Worm (Caenorhabditis elegans) whole organism, early embryonic: ENCODE results near the gene sdz-38.
A peak's percentile ranks its signal among the peaks of the same experiment; 100 is the strongest.

Experiments
- B0310.2 ChIP-seq: sonication (generic microtip); optimal IDR thresholded peaks from 2 replicates; lab custom pipeline; 2016; ENCODE audit warnings: mild to moderate bottlenecking, missing genetic modification characterization, missing compliant biosample characterization
- F13C5.2 ChIP-seq: sonication (generic microtip); optimal IDR thresholded peaks from 2 replicates; lab custom pipeline; 2017; ENCODE audit warnings: mild to moderate bottlenecking, missing genetic modification characterization, inconsistent platforms, missing compliant biosample characterization
- aly-1 ChIP-seq: sonication (generic microtip); optimal IDR thresholded peaks from 2 replicates; lab custom pipeline; 2016; ENCODE audit warnings: missing genetic modification characterization, missing compliant biosample characterization
- ama-1 ChIP-seq: fragments of 150-350 bp; optimal IDR thresholded peaks from 2 replicates; lab custom pipeline; 2014
- ceh-13 ChIP-seq: fragments of 200-800 bp; sonication (Bioruptor generic); optimal IDR thresholded peaks from 2 replicates; lab custom pipeline; 2018; ENCODE audit warnings: mild to moderate bottlenecking, missing genetic modification characterization, missing compliant biosample characterization
- ceh-36 ChIP-seq: sonication (generic microtip); optimal IDR thresholded peaks from 2 replicates; lab custom pipeline; 2016; ENCODE audit warnings: missing genetic modification characterization, inconsistent platforms, missing compliant biosample characterization
- ets-7 ChIP-seq: sonication (generic microtip); optimal IDR thresholded peaks from 2 replicates; lab custom pipeline; 2016; ENCODE audit warnings: missing genotype, missing genetic modification characterization, missing compliant biosample characterization
- flt-1 ChIP-seq: fragments of 200-800 bp; sonication (Bioruptor generic); IDR thresholded peaks from 2 replicates; pipeline ENCODE4 v1.3.6; 2022; ENCODE audit warnings: missing genetic modification characterization, missing compliant biosample characterization
- hmbx-1 ChIP-seq: sonication (generic microtip); optimal IDR thresholded peaks from 2 replicates; lab custom pipeline; 2016; ENCODE audit warnings: mild to moderate bottlenecking, missing genetic modification characterization, missing compliant biosample characterization
- hmg-4 ChIP-seq: fragments of 200-800 bp; sonication (Bioruptor generic); optimal IDR thresholded peaks from 2 replicates; lab custom pipeline; 2018; ENCODE audit warnings: mild to moderate bottlenecking, missing genetic modification characterization, missing compliant biosample characterization
- hnd-1 ChIP-seq: sonication (generic microtip); optimal IDR thresholded peaks from 2 replicates; lab custom pipeline; 2016; ENCODE audit warnings: missing genetic modification characterization, missing compliant biosample characterization
- pes-1 ChIP-seq: fragments of 200-800 bp; sonication (Bioruptor generic); IDR thresholded peaks from 2 replicates; pipeline ENCODE4 v1.3.6; 2022; ENCODE audit warnings: missing genetic modification reagents, missing genetic modification characterization, missing compliant biosample characterization
- scrt-1 ChIP-seq: fragments of 200-800 bp; sonication (Bioruptor generic); IDR thresholded peaks from 2 replicates; pipeline ENCODE4 v1.3.6; 2022; ENCODE audit warnings: missing genetic modification characterization, missing compliant biosample characterization
- sea-1 ChIP-seq: fragments of 200-800 bp; sonication (Bioruptor generic); conservative IDR thresholded peaks from 2 replicates; pipeline ENCODE4 v1.3.6; 2022; ENCODE audit warnings: missing genetic modification characterization, missing compliant biosample characterization
- tbx-11 ChIP-seq: fragments of 200-800 bp; sonication (Bioruptor generic); IDR thresholded peaks from 2 replicates; pipeline ENCODE4 v1.3.6; 2022; ENCODE audit warnings: missing genetic modification characterization, missing compliant biosample characterization
- tbx-37 ChIP-seq: fragments of 200-800 bp; sonication (Bioruptor generic); conservative IDR thresholded peaks from 2 replicates; pipeline ENCODE4 v1.3.6; 2022; ENCODE audit warnings: missing genetic modification reagents, missing genetic modification characterization, missing compliant biosample characterization
- tra-4 ChIP-seq: sonication (generic microtip); optimal IDR thresholded peaks from 2 replicates; lab custom pipeline; 2017; ENCODE audit warnings: missing genetic modification characterization, missing compliant biosample characterization

The sdz-38 gene

ce11 chrII:9970438-9971092, 11.1 kb downstream of the sdz-38 start, which contains the start of gene R53.5:
TSS of gene R53.5 (minus strand) at chrII:9970488.
- TF ChIP-seq tra-4 (tag; lab: Kevin White, UChicago) (no peak), B0310.2 (tag; lab: Kevin White, UChicago) (no peak), pes-1 (GFP tag; lab: Robert Waterston, UW) (no peak), tbx-11 (no peak), flt-1 (GFP tag; lab: Robert Waterston, UW) (no peak), scrt-1 (GFP tag; lab: Robert Waterston, UW) (no peak), hnd-1 (tag; lab: Kevin White, UChicago) (no peak), F13C5.2 (tag; lab: Kevin White, UChicago) (no peak), sea-1 (GFP tag; lab: Robert Waterston, UW) (no peak), ceh-13 (GFP tag; lab: Kevin White, UChicago) (no peak), ets-7 (tag; lab: Kevin White, UChicago) (no peak)

DNA sequence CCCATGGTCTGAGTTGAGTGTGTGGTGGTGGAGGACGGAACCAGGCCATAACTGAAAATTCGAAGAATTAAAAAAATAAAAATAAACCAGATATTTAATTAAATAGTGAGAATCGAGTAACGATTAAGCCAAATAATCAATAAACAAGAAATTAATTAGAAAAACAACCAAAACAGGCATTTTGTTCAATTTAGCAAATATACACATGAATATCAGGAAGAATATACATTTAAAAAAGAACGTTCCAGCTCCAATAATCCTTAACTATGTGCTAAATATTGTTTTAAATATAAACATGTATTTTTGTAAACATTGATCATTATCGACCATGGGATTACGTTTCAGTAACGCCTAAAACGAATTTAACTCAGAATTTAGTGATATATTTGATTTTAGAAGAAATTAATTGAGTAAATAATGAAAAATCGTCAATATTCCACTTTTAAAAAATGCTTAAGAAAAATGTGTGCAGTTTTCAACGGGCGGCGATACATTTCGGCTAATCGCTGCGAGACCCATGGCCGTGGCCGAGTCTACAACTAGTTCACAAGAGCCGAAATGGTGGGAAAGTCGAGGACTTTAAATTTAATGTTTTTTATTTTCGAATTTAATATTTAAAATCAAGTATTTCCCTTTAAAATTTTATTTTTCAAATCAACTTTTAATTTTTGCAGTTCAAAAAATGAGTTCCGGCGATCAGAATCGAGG, 13.5 kb downstream of the sdz-38 start, which contains the start of the genes R53.4 and psf-1:
R53.4 (minus strand) TSS at position 51 of the 708 bp plus-strand sequence.
psf-1 (plus strand) TSS at position 675 of the 708 bp plus-strand sequence.
- no peak for TF ChIP-seq ceh-13 (GFP tag; lab: Kevin White, UChicago)
- TF ChIP-seq aly-1 (tag; lab: Kevin White, UChicago): no peak
- no peak for TF ChIP-seq tbx-11
- peak; percentile 57; the same call in 1 of the 2 replicates for TF ChIP-seq tbx-37
- no peak for TF ChIP-seq ets-7 (tag; lab: Kevin White, UChicago)
- TF ChIP-seq tra-4 (tag; lab: Kevin White, UChicago): no peak
- TF ChIP-seq scrt-1 (GFP tag; lab: Robert Waterston, UW): no peak
- TF ChIP-seq sea-1 (GFP tag; lab: Robert Waterston, UW): no peak
- TF ChIP-seq ceh-36 (tag; lab: Kevin White, UChicago): no peak
- no peak for TF ChIP-seq hmg-4
- TF ChIP-seq pes-1 (GFP tag; lab: Robert Waterston, UW): 0 out of 2 replicates have a peak, but pooled peaks have one; percentile 33
- TF ChIP-seq ama-1 (lab: Kevin White, UChicago): no peak

ce11 chrII:9966954-9967353, 14.7 kb downstream of the sdz-38 start, which contains the start of gene dtmk-1:
TSS of gene dtmk-1 (minus strand) at chrII:9967099.
- no peak for TF ChIP-seq ceh-36 (tag; lab: Kevin White, UChicago)

- TF ChIP-seq ets-7 (tag; lab: Kevin White, UChicago): no peak
- TF ChIP-seq pes-1 (GFP tag; lab: Robert Waterston, UW): no peak
- no peak for TF ChIP-seq ama-1 (lab: Kevin White, UChicago)
Measured at ce11 chrII:9965325-9965724, 16.3 kb downstream of the sdz-38 start.

DNA sequence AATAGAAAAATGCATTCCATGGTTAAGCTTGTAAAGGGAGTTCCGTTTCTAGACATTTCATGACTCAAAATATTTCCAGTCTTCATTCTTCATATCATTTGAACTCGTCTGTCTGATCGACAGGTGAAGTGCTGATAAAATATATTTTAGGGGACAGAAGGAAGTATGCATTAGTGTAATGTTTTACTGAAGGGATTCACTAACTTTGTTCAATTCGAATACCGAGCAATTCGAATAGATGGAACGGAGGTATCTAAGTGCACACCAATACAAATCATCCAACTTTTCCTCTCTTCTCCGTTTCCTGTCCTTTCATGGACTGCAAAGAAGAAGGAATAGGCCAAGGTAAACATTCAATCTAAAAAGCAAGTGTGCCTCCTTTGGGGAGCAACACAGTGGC, 17.9 kb downstream of the sdz-38 start:
- no peak for TF ChIP-seq sea-1 (GFP tag; lab: Robert Waterston, UW)
- no peak for TF ChIP-seq flt-1 (GFP tag; lab: Robert Waterston, UW)
- no peak for TF ChIP-seq tra-4 (tag; lab: Kevin White, UChicago)
- TF ChIP-seq scrt-1 (GFP tag; lab: Robert Waterston, UW): no peak
- no peak for TF ChIP-seq B0310.2 (tag; lab: Kevin White, UChicago)

DNA sequence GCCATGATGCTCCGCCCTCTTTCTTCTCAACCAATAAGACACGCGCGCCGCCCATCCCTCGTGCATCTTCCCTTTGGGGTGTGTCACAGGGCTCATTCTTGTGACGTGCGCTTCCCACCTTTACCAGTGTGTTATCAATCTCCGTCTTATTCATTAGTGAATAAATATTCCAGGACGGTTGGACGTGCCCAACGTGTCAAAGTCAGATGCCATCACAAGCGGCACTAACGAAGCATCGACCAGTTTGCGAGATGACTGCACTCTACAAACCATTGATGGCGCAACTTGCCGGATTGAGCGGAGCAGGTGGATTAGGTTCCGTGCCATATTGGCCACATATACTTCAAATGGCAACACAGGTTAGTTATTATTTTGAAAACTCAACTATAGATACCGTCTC, 21.5 kb downstream of the sdz-38 start:
- no peak for TF ChIP-seq tra-4 (tag; lab: Kevin White, UChicago)
- no peak for TF ChIP-seq flt-1 (GFP tag; lab: Robert Waterston, UW)
- no peak for TF ChIP-seq aly-1 (tag; lab: Kevin White, UChicago)
- no peak for TF ChIP-seq ceh-13 (GFP tag; lab: Kevin White, UChicago)
- no peak for TF ChIP-seq tbx-11
- TF ChIP-seq hmg-4: no peak
- no peak for TF ChIP-seq ets-7 (tag; lab: Kevin White, UChicago)
- TF ChIP-seq F13C5.2 (tag; lab: Kevin White, UChicago): no peak
- TF ChIP-seq B0310.2 (tag; lab: Kevin White, UChicago): no peak
- no peak for TF ChIP-seq hmbx-1 (tag; lab: Kevin White, UChicago)
- TF ChIP-seq hnd-1 (tag; lab: Kevin White, UChicago): no peak
- TF ChIP-seq sea-1 (GFP tag; lab: Robert Waterston, UW): no peak
- no peak for TF ChIP-seq pes-1 (GFP tag; lab: Robert Waterston, UW)
- no peak for TF ChIP-seq scrt-1 (GFP tag; lab: Robert Waterston, UW)
- no peak for TF ChIP-seq tbx-37
- no peak for TF ChIP-seq ceh-36 (tag; lab: Kevin White, UChicago)
- no peak for TF ChIP-seq ama-1 (lab: Kevin White, UChicago)

DNA sequence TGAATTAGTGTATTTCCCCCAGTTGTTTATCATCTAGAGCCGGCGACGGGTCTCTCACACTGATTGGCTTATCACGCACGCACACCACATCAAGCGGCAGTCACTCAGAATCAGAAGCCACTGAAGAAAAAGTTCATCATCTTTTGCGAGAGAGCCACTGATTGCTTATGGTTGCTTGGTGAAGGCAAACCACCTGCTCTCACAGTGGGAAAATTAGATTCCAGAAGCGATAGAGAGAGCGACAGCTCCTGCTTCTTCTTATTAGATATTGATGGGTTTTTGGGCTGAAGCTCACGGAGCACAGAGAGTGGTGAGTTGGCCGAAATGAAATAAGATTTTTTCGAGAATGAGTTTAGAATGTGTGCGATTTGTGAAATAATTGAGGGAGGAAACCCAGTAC, 25.5 kb downstream of the sdz-38 start:
- TF ChIP-seq B0310.2 (tag; lab: Kevin White, UChicago): no peak
- no peak for TF ChIP-seq ceh-36 (tag; lab: Kevin White, UChicago)
- no peak for TF ChIP-seq pes-1 (GFP tag; lab: Robert Waterston, UW)
- TF ChIP-seq hnd-1 (tag; lab: Kevin White, UChicago): no peak
- TF ChIP-seq aly-1 (tag; lab: Kevin White, UChicago): no peak
- TF ChIP-seq ceh-13 (GFP tag; lab: Kevin White, UChicago): no peak
- no peak for TF ChIP-seq hmbx-1 (tag; lab: Kevin White, UChicago)
- TF ChIP-seq ama-1 (lab: Kevin White, UChicago): no peak
- TF ChIP-seq tbx-37: no peak
- no peak for TF ChIP-seq tbx-11
- no peak for TF ChIP-seq ets-7 (tag; lab: Kevin White, UChicago)
